Fruit fly (Drosophila melanogaster): Measurements from ENCODE around the gene Pten.
A peak's percentile ranks its signal among the peaks of the same experiment; 100 is the strongest.

The Pten gene

DNA sequence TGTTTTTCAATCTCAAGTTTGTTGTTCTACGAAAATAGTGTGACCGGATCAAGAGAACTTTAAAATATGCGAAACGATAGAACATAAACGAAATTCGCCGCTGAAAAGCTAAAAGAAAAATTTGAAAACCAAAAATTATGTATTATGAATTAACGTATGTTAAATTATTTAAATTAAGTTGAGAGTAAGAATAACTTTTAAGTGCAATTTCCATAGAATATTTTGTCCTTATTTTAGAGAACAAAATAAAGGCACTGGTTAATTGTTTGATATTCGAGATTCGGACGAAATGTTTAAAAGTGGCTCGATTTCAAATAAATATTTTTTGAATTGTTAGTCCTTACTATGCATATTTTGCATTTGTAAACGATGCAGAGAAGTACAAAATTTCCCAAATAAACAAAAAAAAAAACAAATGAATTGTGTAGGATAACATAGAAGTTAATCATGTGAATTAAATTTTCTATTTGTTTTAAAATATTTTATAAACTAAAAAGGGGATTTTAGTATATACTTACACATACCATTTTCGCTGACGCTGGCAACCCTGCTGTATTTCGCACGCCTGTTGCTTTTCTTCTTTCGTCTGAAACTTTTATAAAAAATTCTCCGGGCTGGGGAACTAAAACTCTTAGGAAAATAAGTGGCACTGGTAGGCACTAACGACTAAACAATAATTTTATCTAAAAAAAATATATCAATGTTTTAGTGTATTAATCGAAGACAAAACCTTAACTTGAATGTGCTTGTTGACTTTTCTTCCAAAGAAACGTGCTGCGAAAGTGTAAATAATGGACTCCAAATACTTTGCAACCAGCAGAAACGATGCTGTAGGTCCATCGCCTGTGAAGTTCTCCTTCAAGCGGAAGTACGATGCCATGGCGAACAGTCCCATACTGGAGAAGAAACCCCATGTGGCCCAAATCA is 50.0 kb downstream of the Pten start, which contains the start of the genes CG5727 and ath:
Gene CG5727 (minus strand): TSS at position 51 of the 927 bp plus-strand sequence.
Gene ath (plus strand): TSS at position 513 of the 927 bp plus-strand sequence.
- TF ChIP-seq so (GFP tag; IDR thresholded peaks at IDR 0.05) (peak; percentile 37; the same call in 1 of the 3 replicates), CG17186 (GFP tag; optimal IDR thresholded peaks at IDR 0.05) (no peak), sens (GFP tag) (peak; percentile 72), CG11398 (GFP tag; optimal IDR thresholded peaks at IDR 0.05) (no peak), Meics (GFP tag; optimal IDR thresholded peaks at IDR 0.05) (peak; percentile 38), CG10267 (tag; optimal IDR thresholded peaks at IDR 0.05) (peak; percentile 6), lilli (GFP tag; optimal IDR thresholded peaks at IDR 0.05) (peak; percentile 19), CG14710 (tag; optimal IDR thresholded peaks at IDR 0.05) (peak; percentile 42), shn (GFP tag; optimal IDR thresholded peaks at IDR 0.05) (no peak), CG1603 (tag; optimal IDR thresholded peaks at IDR 0.05) (no peak), Hr78 (GFP tag; optimal IDR thresholded peaks at IDR 0.05) (no peak), CG4617 (GFP tag; optimal IDR thresholded peaks at IDR 0.05; ENCODE audit: borderline replicate concordance) (peak; percentile 11), CG13296 (GFP tag; optimal IDR thresholded peaks at IDR 0.05) (peak; percentile 51), CG15479 (GFP tag; optimal IDR thresholded peaks at IDR 0.05) (no peak), CG5245 (GFP tag; optimal IDR thresholded peaks at IDR 0.05) (no peak), zen (tag; optimal IDR thresholded peaks at IDR 0.05) (no peak), CG12391 (tag; optimal IDR thresholded peaks at IDR 0.05) (peak; percentile 32), lola (GFP tag; optimal IDR thresholded peaks at IDR 0.05) (peak in 1 of 3 experiments; percentile 40), Blimp-1 (GFP tag; optimal IDR thresholded peaks at IDR 0.05) (no peak), CG2129 (GFP tag; IDR thresholded peaks at IDR 0.05; ENCODE audit: partially characterized antibody) (no peak), Dp (GFP tag; optimal IDR thresholded peaks at IDR 0.05) (no peak), CG10274 (GFP tag; optimal IDR thresholded peaks at IDR 0.05) (no peak), CG14014 (GFP tag; IDR thresholded peaks at IDR 0.05) (peak; percentile 49; the same call in 1 of the 2 replicates), cas (GFP tag; IDR thresholded peaks at IDR 0.05) (no peak), zen2 (GFP tag; IDR thresholded peaks at IDR 0.05; ENCODE audit: partially characterized antibody) (no peak), salm (tag; optimal IDR thresholded peaks at IDR 0.05) (no peak), bbx (GFP tag; IDR thresholded peaks at IDR 0.05; ENCODE audit: partially characterized antibody) (no peak), Hmr (GFP tag; optimal IDR thresholded peaks at IDR 0.05) (no peak), CG3995 (GFP tag; optimal IDR thresholded peaks at IDR 0.05) (peak; percentile 15), scrt (GFP tag; optimal IDR thresholded peaks at IDR 0.05) (peak; percentile 94), bigmax (GFP tag; optimal IDR thresholded peaks at IDR 0.05) (no peak), Awh (GFP tag; IDR thresholded peaks at IDR 0.05) (peak; percentile 38; the same call in 1 of the 2 replicates), croc (GFP tag; conservative IDR thresholded peaks at IDR 0.05) (no peak), Ptx1 (GFP tag; IDR thresholded peaks at IDR 0.05) (no peak), CG4424 (GFP tag; optimal IDR thresholded peaks at IDR 0.05) (peak; percentile 34), CG34376 (GFP tag; optimal IDR thresholded peaks at IDR 0.05) (peak; percentile 7), fd3F (GFP tag; optimal IDR thresholded peaks at IDR 0.05) (no peak), Max (GFP tag; optimal IDR thresholded peaks at IDR 0.05) (peak; percentile 50), CG13424 (tag; optimal IDR thresholded peaks at IDR 0.05) (no peak), Xrp1 (GFP tag; IDR thresholded peaks at IDR 0.05) (no peak), CG10565 (GFP tag; optimal IDR thresholded peaks at IDR 0.05) (no peak), nmo (GFP tag; optimal IDR thresholded peaks at IDR 0.05) (peak; percentile 50), E2f2 (GFP tag; IDR thresholded peaks at IDR 0.05) (peak; percentile 34), CG6689 (GFP tag; IDR thresholded peaks at IDR 0.05) (peak; percentile 38; the same call in 1 of the 2 replicates), CG15514 (GFP tag; optimal IDR thresholded peaks at IDR 0.05) (no peak), gfzf (GFP tag; optimal IDR thresholded peaks at IDR 0.05) (peak; percentile 65), Sox100B (GFP tag; optimal IDR thresholded peaks at IDR 0.05) (peak; percentile 34)
